Worm (Caenorhabditis elegans) whole organism, mixed stage, embryonic: ENCODE data around the gene fbxa-100.

ENCODE experiments used
- ceh-39 ChIP-seq: fragments of 150-350 bp; optimal IDR thresholded peaks from 2 replicates; lab custom pipeline; 2014; ENCODE audit warnings: missing biosample characterization, missing genetic modification characterization
- flh-1 ChIP-seq: fragments of 200-800 bp; sonication (Bioruptor generic); optimal IDR thresholded peaks from 2 replicates; lab custom pipeline; 2018; ENCODE audit warnings: mild to moderate bottlenecking, missing genetic modification characterization, moderate library complexity, missing compliant biosample characterization
- lsy-2 ChIP-seq: fragments of 150-350 bp; optimal IDR thresholded peaks from 2 replicates; lab custom pipeline; 2014; ENCODE audit warnings: missing biosample characterization, missing genetic modification characterization
- nhr-12 ChIP-seq: fragments of 150-350 bp; optimal IDR thresholded peaks from 2 replicates; lab custom pipeline; 2014; ENCODE audit warnings: missing biosample characterization, missing genetic modification characterization
- nhr-237 ChIP-seq: fragments of 150-350 bp; optimal IDR thresholded peaks from 2 replicates; lab custom pipeline; 2014; ENCODE audit warnings: missing biosample characterization, missing genetic modification characterization
- nhr-76 ChIP-seq: sonication (generic microtip); optimal IDR thresholded peaks from 2 replicates; lab custom pipeline; 2017; ENCODE audit warnings: missing biosample characterization, missing genetic modification characterization
- pha-4 ChIP-seq: fragments of 150-350 bp; optimal IDR thresholded peaks from 2 replicates; lab custom pipeline; 2018; ENCODE audit warnings: missing biosample characterization, missing genetic modification reagents, missing genetic modification characterization
- unc-120 ChIP-seq: sonication (generic microtip); optimal IDR thresholded peaks from 2 replicates; lab custom pipeline; 2017; ENCODE audit warnings: missing genetic modification characterization, missing compliant biosample characterization; ENCODE audit not compliant: poor library complexity, severe bottlenecking
- unc-62 ChIP-seq: fragments of 150-350 bp; optimal IDR thresholded peaks from 2 replicates; lab custom pipeline; 2014; ENCODE audit warnings: missing biosample characterization, missing genetic modification reagents, missing genetic modification characterization
- ztf-11 ChIP-seq: fragments of 150-350 bp; optimal IDR thresholded peaks from 2 replicates; lab custom pipeline; 2014; ENCODE audit warnings: missing biosample characterization, missing genetic modification characterization

DNA sequence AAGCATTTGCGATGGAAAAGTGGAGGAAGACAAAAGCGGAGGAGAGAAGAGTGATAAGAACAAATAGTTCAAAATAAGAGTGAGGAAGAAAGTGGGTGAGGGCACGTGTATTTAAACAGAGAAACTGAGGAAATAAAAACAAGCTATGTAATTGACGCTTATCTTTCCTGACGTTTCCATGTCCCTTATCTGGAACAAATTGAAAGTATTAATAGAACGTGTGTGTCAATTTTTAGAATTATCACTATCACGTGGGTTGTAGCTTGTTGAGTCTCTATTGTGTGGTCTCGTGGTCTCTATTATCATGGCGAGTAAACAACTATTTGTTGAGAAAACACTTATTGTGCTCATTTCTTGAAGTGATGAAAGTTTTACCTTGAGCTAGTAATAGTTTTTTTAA lies 16.1 kb downstream of the fbxa-100 start, which contains the start of gene T10C6.15:
- TF ChIP-seq ztf-11 (tag; lab: Kevin White, UChicago) (no peak), nhr-76 (no peak), unc-62 (GFP tag; lab: Kevin White, UChicago) (no peak), nhr-12 (tag; lab: Kevin White, UChicago) (no peak), pha-4 (tag; lab: Kevin White, UChicago) (no peak), lsy-2 (tag; lab: Kevin White, UChicago) (no peak), ceh-39 (no peak), nhr-237 (no peak), flh-1 (GFP tag; lab: Kevin White, UChicago) (no peak), unc-120 (no peak)
